Worm (Caenorhabditis elegans): Measurements from ENCODE around the gene ckb-4.

Gene ckb-4

ce11 chrV:2121910-2122362 is 12.7 kb upstream of the ckb-4 start, which contains the start of gene F22F7.8:
F22F7.8 (minus strand) TSS chrV:2121960.
- TF ChIP-seq mab-5 (tag; optimal IDR thresholded peaks at IDR 0.05) (no peak), nhr-11 (tag; optimal IDR thresholded peaks at IDR 0.05) (no peak), F13H6.1 (tag; optimal IDR thresholded peaks at IDR 0.05) (no peak), skn-1 (tag; optimal IDR thresholded peaks at IDR 0.05) (no peak), lin-11 (tag; optimal IDR thresholded peaks at IDR 0.05) (no peak), ceh-82 (tag; optimal IDR thresholded peaks at IDR 0.05) (no peak), fos-1 (tag; optimal IDR thresholded peaks at IDR 0.05) (no peak)

ce11 chrV:2119529-2119928 is 10.3 kb upstream of the ckb-4 start, which contains the start of gene F22F7.11:
F22F7.11 (plus strand) TSS chrV:2119829.
- TF ChIP-seq crh-2 (tag; optimal IDR thresholded peaks at IDR 0.05) (no peak), mbf-1 (tag; optimal IDR thresholded peaks at IDR 0.05) (no peak), alr-1 (tag; optimal IDR thresholded peaks at IDR 0.05) (no peak), nhr-77 (tag; optimal IDR thresholded peaks at IDR 0.05) (no peak), ama-1 (optimal IDR thresholded peaks at IDR 0.05) (no peak), nhr-23 (tag; optimal IDR thresholded peaks at IDR 0.05) (no peak), nhr-21 (tag; optimal IDR thresholded peaks at IDR 0.05) (no peak)

- TF ChIP-seq lin-13 (GFP tag; optimal IDR thresholded peaks at IDR 0.05) (no peak), unc-55 (GFP tag; optimal IDR thresholded peaks at IDR 0.05) (no peak)
Observed at ce11 chrV:2118574-2118973, 9.3 kb upstream of the ckb-4 start, which contains the start of gene bgnt-1.2. bgnt-1.2 (minus strand) TSS chrV:2118674.

- TF ChIP-seq ceh-16 (tag; optimal IDR thresholded peaks at IDR 0.05) (no peak), ceh-82 (tag; optimal IDR thresholded peaks at IDR 0.05) (no peak), ztf-11 (tag; optimal IDR thresholded peaks at IDR 0.05) (no peak), elt-3 (tag; optimal IDR thresholded peaks at IDR 0.05) (no peak), peb-1 (tag; optimal IDR thresholded peaks at IDR 0.05) (no peak), nhr-129 (tag; optimal IDR thresholded peaks at IDR 0.05) (no peak), unc-39 (tag; optimal IDR thresholded peaks at IDR 0.05) (no peak), nhr-237 (tag; optimal IDR thresholded peaks at IDR 0.05) (no peak), nhr-10 (tag; optimal IDR thresholded peaks at IDR 0.05) (no peak), F13H6.1 (tag; optimal IDR thresholded peaks at IDR 0.05) (no peak), R02D3.7 (tag; optimal IDR thresholded peaks at IDR 0.05) (no peak), gmeb-1 (tag; optimal IDR thresholded peaks at IDR 0.05) (no peak), ZK546.5 (tag; optimal IDR thresholded peaks at IDR 0.05) (no peak), nhr-21 (tag; optimal IDR thresholded peaks at IDR 0.05) (no peak), mdl-1 (tag; optimal IDR thresholded peaks at IDR 0.05) (no peak), mbf-1 (tag; optimal IDR thresholded peaks at IDR 0.05) (no peak), sma-3 (GFP tag; optimal IDR thresholded peaks at IDR 0.05) (no peak)
Observed at ce11 chrV:2110368-2110767, 1.1 kb upstream of the ckb-4 start, which contains the start of gene F22F7.3. F22F7.3 (plus strand) TSS chrV:2110668.

ce11 chrV:2105976-2106375 is 3.3 kb downstream of the ckb-4 start, which contains the start of gene F22F7.4:
F22F7.4 (minus strand) TSS chrV:2106076.
- TF ChIP-seq lin-13 (GFP tag; optimal IDR thresholded peaks at IDR 0.05) (no peak), nhr-129 (tag; optimal IDR thresholded peaks at IDR 0.05) (no peak), ceh-16 (tag; optimal IDR thresholded peaks at IDR 0.05) (no peak), ZK546.5 (tag; optimal IDR thresholded peaks at IDR 0.05) (no peak), nhr-23 (tag; optimal IDR thresholded peaks at IDR 0.05) (no peak), nhr-10 (tag; optimal IDR thresholded peaks at IDR 0.05) (no peak), snpc-4 (tag; optimal IDR thresholded peaks at IDR 0.05) (no peak), R02D3.7 (tag; optimal IDR thresholded peaks at IDR 0.05) (no peak), elt-3 (tag; optimal IDR thresholded peaks at IDR 0.05) (no peak), nhr-11 (tag; optimal IDR thresholded peaks at IDR 0.05) (no peak), nhr-6 (tag; optimal IDR thresholded peaks at IDR 0.05) (no peak), egl-27 (tag; optimal IDR thresholded peaks at IDR 0.05) (no peak), lsy-2 (tag; optimal IDR thresholded peaks at IDR 0.05) (no peak), sem-4 (tag; optimal IDR thresholded peaks at IDR 0.05) (no peak), nhr-237 (tag; optimal IDR thresholded peaks at IDR 0.05) (no peak)

ce11 chrV:2103118-2103517 is 6.1 kb downstream of the ckb-4 start, which contains the start of gene F36F12.1:
F36F12.1 (minus strand) TSS chrV:2103218.
- TF ChIP-seq sma-3 (GFP tag; optimal IDR thresholded peaks at IDR 0.05): no peak
